Fruit fly (Drosophila melanogaster) whole organism, adult: ENCODE measurements around the gene CG8379.

Source experiments
- CG11617 ChIP-seq: fragments of 200-800 bp; sonication (Bioruptor generic); optimal IDR thresholded peaks from 2 replicates; lab custom pipeline; 2017; ENCODE audit warnings: mild to moderate bottlenecking, missing biosample characterization, missing genetic modification reagents, missing genetic modification characterization
- CG7045 ChIP-seq: fragments of 200-800 bp; sonication (Bioruptor generic); optimal IDR thresholded peaks from 2 replicates; lab custom pipeline; 2017; ENCODE audit warnings: missing biosample characterization, mild to moderate bottlenecking, missing genetic modification characterization
- Crg-1 ChIP-seq: fragments of 200-800 bp; sonication (Bioruptor generic); optimal IDR thresholded peaks from 2 replicates; lab custom pipeline; 2016; ENCODE audit warnings: missing biosample characterization, missing genetic modification characterization
- Hr96 ChIP-seq: fragments of 200-800 bp; sonication (Bioruptor generic); optimal IDR thresholded peaks from 2 replicates; lab custom pipeline; 2016; ENCODE audit warnings: missing biosample characterization, missing genetic modification characterization
- Mnt ChIP-seq: fragments of 200-800 bp; sonication (Bioruptor generic); optimal IDR thresholded peaks from 2 replicates; lab custom pipeline; 2016; ENCODE audit warnings: missing biosample characterization, mild to moderate bottlenecking, missing genetic modification characterization
- kay ChIP-seq: fragments of 200-800 bp; sonication (Bioruptor generic); peaks from one replicate; lab custom pipeline; 2016; ENCODE audit warnings: missing biosample characterization, missing genetic modification characterization, borderline replicate concordance
- pad ChIP-seq: fragments of 200-800 bp; sonication (Bioruptor generic); optimal IDR thresholded peaks from 3 replicates; lab custom pipeline; 2017; ENCODE audit warnings: missing biosample characterization, missing genetic modification characterization, mild to moderate bottlenecking, moderate library complexity, missing genetic modification reagents

dm6 chr3R:8822919-8823318, 1.3 kb upstream of the CG8379 start:
- TF ChIP-seq CG7045 (GFP tag; lab: Kevin White, UChicago) (no peak), CG11617 (no peak), pad (GFP tag; lab: Kevin White, UChicago) (no peak), Mnt (GFP tag; lab: Kevin White, UChicago) (peak; percentile 17), Crg-1 (no peak), Hr96 (GFP tag; lab: Kevin White, UChicago) (no peak), kay (GFP tag; lab: Kevin White, UChicago) (peak; percentile 98)
